Worm (Caenorhabditis elegans) whole organism, mixed stage, embryonic: ENCODE data around the gene aqp-10.

Source experiments
- bed-3 ChIP-seq: fragments of 200-800 bp; sonication (Bioruptor generic); optimal IDR thresholded peaks from 3 replicates; lab custom pipeline; 2018; ENCODE audit warnings: mild to moderate bottlenecking, missing genetic modification characterization, moderate library complexity, missing compliant biosample characterization
- blmp-1 ChIP-seq: fragments of 150-350 bp; optimal IDR thresholded peaks from 2 replicates; lab custom pipeline; 2014; ENCODE audit warnings: missing biosample characterization, missing genetic modification characterization
- drap-1 ChIP-seq: fragments of 200-800 bp; sonication (Bioruptor generic); optimal IDR thresholded peaks from 3 replicates; lab custom pipeline; 2018; ENCODE audit warnings: mild to moderate bottlenecking, missing genetic modification characterization, missing compliant biosample characterization
- elt-3 ChIP-seq: fragments of 150-350 bp; optimal IDR thresholded peaks from 2 replicates; lab custom pipeline; 2014; ENCODE audit warnings: missing biosample characterization, missing genetic modification characterization
- flh-1 ChIP-seq: fragments of 200-800 bp; sonication (Bioruptor generic); optimal IDR thresholded peaks from 2 replicates; lab custom pipeline; 2018; ENCODE audit warnings: mild to moderate bottlenecking, missing genetic modification characterization, moderate library complexity, missing compliant biosample characterization
- hlh-1 ChIP-seq: fragments of 150-350 bp; optimal IDR thresholded peaks from 2 replicates; lab custom pipeline; 2014; ENCODE audit warnings: missing biosample characterization, missing genetic modification reagents, missing genetic modification characterization
- mep-1 ChIP-seq: fragments of 150-350 bp; optimal IDR thresholded peaks from 2 replicates; lab custom pipeline; 2017; ENCODE audit warnings: missing biosample characterization, missing genetic modification reagents, missing genetic modification characterization, inconsistent platforms
- sptf-1 ChIP-seq: sonication (generic microtip); optimal IDR thresholded peaks from 2 replicates; lab custom pipeline; 2017; ENCODE audit warnings: mild to moderate bottlenecking, missing genetic modification characterization, moderate library complexity, missing compliant biosample characterization
- ztf-11 ChIP-seq: fragments of 150-350 bp; optimal IDR thresholded peaks from 2 replicates; lab custom pipeline; 2014; ENCODE audit warnings: missing biosample characterization, missing genetic modification characterization

- TF ChIP-seq ztf-11 (tag; lab: Kevin White, UChicago): no peak
- TF ChIP-seq drap-1: no peak
- no peak for TF ChIP-seq hlh-1 (tag; lab: Kevin White, UChicago)
- TF ChIP-seq bed-3: no peak
- no peak for TF ChIP-seq mep-1
- TF ChIP-seq elt-3: no peak
- TF ChIP-seq flh-1 (GFP tag; lab: Kevin White, UChicago): no peak
- TF ChIP-seq blmp-1 (tag; lab: Kevin White, UChicago): no peak
- TF ChIP-seq sptf-1: no peak
Observed at ce11 chrII:9769797-9770520, at the start of gene aqp-10.
